Worm (Caenorhabditis elegans) whole organism, midembryonic: ENCODE data around the gene srsx-3.

Experiments used
- T22C8.4 ChIP-seq: fragments of 200-800 bp; sonication (Bioruptor generic); IDR thresholded peaks from 2 replicates; pipeline ENCODE4 v1.3.6; 2022; ENCODE audit warnings: missing genetic modification characterization, missing compliant biosample characterization
- cog-1 ChIP-seq: sonication (generic microtip); optimal IDR thresholded peaks from 2 replicates; lab custom pipeline; 2016; ENCODE audit warnings: missing genetic modification characterization, missing compliant biosample characterization
- flt-1 ChIP-seq: fragments of 200-800 bp; sonication (Bioruptor generic); IDR thresholded peaks from 2 replicates; pipeline ENCODE4 v1.3.6; 2022; ENCODE audit warnings: missing genetic modification characterization, missing compliant biosample characterization
- klf-2 ChIP-seq: fragments of 200-800 bp; sonication (Bioruptor generic); conservative IDR thresholded peaks from 2 replicates; pipeline ENCODE4 v1.3.6; 2022; ENCODE audit warnings: missing genetic modification reagents, missing genetic modification characterization, missing compliant biosample characterization
- med-1 ChIP-seq: sonication (generic microtip); optimal IDR thresholded peaks from 2 replicates; lab custom pipeline; 2017; ENCODE audit warnings: missing genetic modification characterization, mild to moderate bottlenecking, missing compliant biosample characterization, antibody characterized with exemption, missing genetic modification reagents; ENCODE audit not compliant: insufficient read depth
- ref-1 ChIP-seq: fragments of 200-800 bp; sonication (Bioruptor generic); conservative IDR thresholded peaks from 2 replicates; pipeline ENCODE4 v1.3.6; 2022; ENCODE audit warnings: missing genetic modification reagents, missing genetic modification characterization, missing compliant biosample characterization
- tab-1 ChIP-seq: fragments of 200-800 bp; sonication (Bioruptor generic); IDR thresholded peaks from 2 replicates; pipeline ENCODE4 v1.3.6; 2022; ENCODE audit warnings: missing genetic modification characterization, missing compliant biosample characterization
- ztf-23 ChIP-seq: fragments of 200-800 bp; sonication (Bioruptor generic); IDR thresholded peaks from 2 replicates; pipeline ENCODE4 v1.3.6; 2022; ENCODE audit warnings: missing genetic modification reagents, missing genetic modification characterization, missing compliant biosample characterization
- ztf-29 ChIP-seq: fragments of 200-800 bp; sonication (Bioruptor generic); IDR thresholded peaks from 2 replicates; pipeline ENCODE4 v1.3.6; 2022; ENCODE audit warnings: missing genetic modification reagents, missing genetic modification characterization, missing compliant biosample characterization

srsx-3 gene

ce11 chrV:7893812-7894381 lies 43.2 kb downstream of the srsx-3 start, which contains the start of gene F40A3.6:
Gene F40A3.6 (minus strand): TSS chrV:7893862.
- TF ChIP-seq flt-1 (GFP tag; lab: Robert Waterston, UW) (no peak), med-1 (GFP tag; lab: Kevin White, UChicago) (no peak), tab-1 (GFP tag; lab: Robert Waterston, UW) (no peak), cog-1 (no peak), klf-2 (no peak), ztf-23 (GFP tag; lab: Robert Waterston, UW) (no peak), ref-1 (GFP tag; lab: Robert Waterston, UW) (no peak), T22C8.4 (GFP tag; lab: Robert Waterston, UW) (no peak), ztf-29 (GFP tag; lab: Robert Waterston, UW) (no peak)

- TF ChIP-seq med-1 (GFP tag; lab: Kevin White, UChicago) (no peak), flt-1 (GFP tag; lab: Robert Waterston, UW) (no peak), ztf-29 (GFP tag; lab: Robert Waterston, UW) (no peak), klf-2 (no peak), ref-1 (GFP tag; lab: Robert Waterston, UW) (no peak), T22C8.4 (GFP tag; lab: Robert Waterston, UW) (no peak), cog-1 (no peak), tab-1 (GFP tag; lab: Robert Waterston, UW) (no peak), ztf-23 (GFP tag; lab: Robert Waterston, UW) (no peak)
Observed at ce11 chrV:7891230-7891629, 45.8 kb downstream of the srsx-3 start, which contains the start of gene F40A3.1. Gene F40A3.1 (plus strand): TSS chrV:7891530.

- no peak for TF ChIP-seq cog-1
- TF ChIP-seq tab-1 (GFP tag; lab: Robert Waterston, UW), result no peak
- no peak for TF ChIP-seq med-1 (GFP tag; lab: Kevin White, UChicago)
- no peak for TF ChIP-seq ztf-23 (GFP tag; lab: Robert Waterston, UW)
- TF ChIP-seq flt-1 (GFP tag; lab: Robert Waterston, UW), result no peak
- no peak for TF ChIP-seq ref-1 (GFP tag; lab: Robert Waterston, UW)
- TF ChIP-seq T22C8.4 (GFP tag; lab: Robert Waterston, UW), result no peak
- TF ChIP-seq ztf-29 (GFP tag; lab: Robert Waterston, UW), result no peak
- TF ChIP-seq klf-2, result no peak
Observed at ce11 chrV:7888036-7888435, 49.0 kb downstream of the srsx-3 start.
